Worm (Caenorhabditis elegans) whole organism, early embryonic: ENCODE data around the gene hlh-30.
A peak's percentile ranks its signal among the peaks of the same experiment; 100 is the strongest.

Experiments used
- B0310.2 ChIP-seq: sonication (generic microtip); optimal IDR thresholded peaks from 2 replicates; lab custom pipeline; 2016; ENCODE audit warnings: mild to moderate bottlenecking, missing genetic modification characterization, missing compliant biosample characterization
- F13C5.2 ChIP-seq: sonication (generic microtip); optimal IDR thresholded peaks from 2 replicates; lab custom pipeline; 2017; ENCODE audit warnings: mild to moderate bottlenecking, missing genetic modification characterization, inconsistent platforms, missing compliant biosample characterization
- aly-1 ChIP-seq: sonication (generic microtip); optimal IDR thresholded peaks from 2 replicates; lab custom pipeline; 2016; ENCODE audit warnings: missing genetic modification characterization, missing compliant biosample characterization
- ama-1 ChIP-seq: fragments of 150-350 bp; optimal IDR thresholded peaks from 2 replicates; lab custom pipeline; 2014
- ceh-13 ChIP-seq: fragments of 200-800 bp; sonication (Bioruptor generic); optimal IDR thresholded peaks from 2 replicates; lab custom pipeline; 2018; ENCODE audit warnings: mild to moderate bottlenecking, missing genetic modification characterization, missing compliant biosample characterization
- ceh-36 ChIP-seq: sonication (generic microtip); optimal IDR thresholded peaks from 2 replicates; lab custom pipeline; 2016; ENCODE audit warnings: missing genetic modification characterization, inconsistent platforms, missing compliant biosample characterization
- ets-7 ChIP-seq: sonication (generic microtip); optimal IDR thresholded peaks from 2 replicates; lab custom pipeline; 2016; ENCODE audit warnings: missing genotype, missing genetic modification characterization, missing compliant biosample characterization
- flt-1 ChIP-seq: fragments of 200-800 bp; sonication (Bioruptor generic); IDR thresholded peaks from 2 replicates; pipeline ENCODE4 v1.3.6; 2022; ENCODE audit warnings: missing genetic modification characterization, missing compliant biosample characterization
- hmbx-1 ChIP-seq: sonication (generic microtip); optimal IDR thresholded peaks from 2 replicates; lab custom pipeline; 2016; ENCODE audit warnings: mild to moderate bottlenecking, missing genetic modification characterization, missing compliant biosample characterization
- hmg-4 ChIP-seq: fragments of 200-800 bp; sonication (Bioruptor generic); optimal IDR thresholded peaks from 2 replicates; lab custom pipeline; 2018; ENCODE audit warnings: mild to moderate bottlenecking, missing genetic modification characterization, missing compliant biosample characterization
- hnd-1 ChIP-seq: sonication (generic microtip); optimal IDR thresholded peaks from 2 replicates; lab custom pipeline; 2016; ENCODE audit warnings: missing genetic modification characterization, missing compliant biosample characterization
- pes-1 ChIP-seq: fragments of 200-800 bp; sonication (Bioruptor generic); IDR thresholded peaks from 2 replicates; pipeline ENCODE4 v1.3.6; 2022; ENCODE audit warnings: missing genetic modification reagents, missing genetic modification characterization, missing compliant biosample characterization
- scrt-1 ChIP-seq: fragments of 200-800 bp; sonication (Bioruptor generic); IDR thresholded peaks from 2 replicates; pipeline ENCODE4 v1.3.6; 2022; ENCODE audit warnings: missing genetic modification characterization, missing compliant biosample characterization
- sea-1 ChIP-seq: fragments of 200-800 bp; sonication (Bioruptor generic); conservative IDR thresholded peaks from 2 replicates; pipeline ENCODE4 v1.3.6; 2022; ENCODE audit warnings: missing genetic modification characterization, missing compliant biosample characterization
- tbx-11 ChIP-seq: fragments of 200-800 bp; sonication (Bioruptor generic); IDR thresholded peaks from 2 replicates; pipeline ENCODE4 v1.3.6; 2022; ENCODE audit warnings: missing genetic modification characterization, missing compliant biosample characterization
- tbx-37 ChIP-seq: fragments of 200-800 bp; sonication (Bioruptor generic); conservative IDR thresholded peaks from 2 replicates; pipeline ENCODE4 v1.3.6; 2022; ENCODE audit warnings: missing genetic modification reagents, missing genetic modification characterization, missing compliant biosample characterization
- tra-4 ChIP-seq: sonication (generic microtip); optimal IDR thresholded peaks from 2 replicates; lab custom pipeline; 2017; ENCODE audit warnings: missing genetic modification characterization, missing compliant biosample characterization

hlh-30 gene

ce11 chrIV:4074610-4075009 lies 39.9 kb upstream of the hlh-30 start, which contains the start of gene W03D2.9:
W03D2.9 (minus strand) TSS chrIV:4074710.
- TF ChIP-seq sea-1 (GFP tag; lab: Robert Waterston, UW) (no peak), ceh-36 (no peak), hmbx-1 (no peak), flt-1 (GFP tag; lab: Robert Waterston, UW) (no peak)

ce11 chrIV:4072027-4072426 lies 37.3 kb upstream of the hlh-30 start, which contains the start of gene pqn-75:
pqn-75 (plus strand) TSS chrIV:4072327.
- TF ChIP-seq ceh-36 (no peak), hnd-1 (tag; lab: Kevin White, UChicago) (no peak), flt-1 (GFP tag; lab: Robert Waterston, UW) (no peak), hmg-4 (GFP tag; lab: Kevin White, UChicago) (no peak), tra-4 (tag; lab: Kevin White, UChicago) (no peak)

- no peak for TF ChIP-seq aly-1
- peak; percentile 63; the same call in 1 of the 2 replicates for TF ChIP-seq scrt-1 (GFP tag; lab: Robert Waterston, UW)
- TF ChIP-seq tbx-11 (GFP tag; lab: Robert Waterston, UW): no peak
- TF ChIP-seq ceh-13: no peak
- no peak; the same call in 1 of the 2 replicates for TF ChIP-seq pes-1
- 0 out of 2 replicates have a peak, but pooled peaks have one; percentile 10 for TF ChIP-seq sea-1 (GFP tag; lab: Robert Waterston, UW)
- no peak for TF ChIP-seq F13C5.2
- no peak for TF ChIP-seq tra-4 (tag; lab: Kevin White, UChicago)
- TF ChIP-seq tbx-37 (GFP tag; lab: Robert Waterston, UW): no peak
Observed at ce11 chrIV:4070810-4071209, 36.1 kb upstream of the hlh-30 start.

ce11 chrIV:4068480-4068879 lies 33.7 kb upstream of the hlh-30 start, which contains the start of gene fbxb-55:
fbxb-55 (plus strand) TSS chrIV:4068780.
- TF ChIP-seq ceh-13 (no peak), hmbx-1 (no peak), aly-1 (no peak), hmg-4 (GFP tag; lab: Kevin White, UChicago) (no peak), scrt-1 (GFP tag; lab: Robert Waterston, UW) (no peak), tbx-11 (GFP tag; lab: Robert Waterston, UW) (no peak), ama-1 (lab: Kevin White, UChicago) (no peak)

ce11 chrIV:4067336-4067735 lies 32.6 kb upstream of the hlh-30 start:
- no peak for TF ChIP-seq aly-1
- TF ChIP-seq B0310.2 (tag; lab: Kevin White, UChicago): no peak
- no peak for TF ChIP-seq flt-1 (GFP tag; lab: Robert Waterston, UW)
- TF ChIP-seq ama-1 (lab: Kevin White, UChicago): no peak
- no peak for TF ChIP-seq ceh-36
- no peak for TF ChIP-seq scrt-1 (GFP tag; lab: Robert Waterston, UW)
- no peak for TF ChIP-seq hnd-1 (tag; lab: Kevin White, UChicago)
- TF ChIP-seq sea-1 (GFP tag; lab: Robert Waterston, UW): no peak
- TF ChIP-seq ets-7 (tag; lab: Kevin White, UChicago): no peak
- TF ChIP-seq tbx-11 (GFP tag; lab: Robert Waterston, UW): no peak
- TF ChIP-seq hmg-4 (GFP tag; lab: Kevin White, UChicago): no peak
- TF ChIP-seq ceh-13: no peak
- no peak for TF ChIP-seq F13C5.2
- TF ChIP-seq pes-1: no peak

- no peak for TF ChIP-seq sea-1 (GFP tag; lab: Robert Waterston, UW)
- no peak for TF ChIP-seq hmg-4 (GFP tag; lab: Kevin White, UChicago)
- no peak for TF ChIP-seq aly-1
Observed at ce11 chrIV:4063573-4063972, 28.8 kb upstream of the hlh-30 start, which contains the start of gene ilys-6. ilys-6 (minus strand) TSS chrIV:4063673.

ce11 chrIV:4055297-4055696 lies 20.5 kb upstream of the hlh-30 start:
- no peak for TF ChIP-seq hnd-1 (tag; lab: Kevin White, UChicago)
- TF ChIP-seq scrt-1 (GFP tag; lab: Robert Waterston, UW): no peak
- no peak for TF ChIP-seq F13C5.2
- no peak for TF ChIP-seq aly-1
- no peak for TF ChIP-seq ama-1 (lab: Kevin White, UChicago)
- TF ChIP-seq ceh-36: no peak
- TF ChIP-seq hmbx-1: no peak
- no peak for TF ChIP-seq ets-7 (tag; lab: Kevin White, UChicago)
- TF ChIP-seq flt-1 (GFP tag; lab: Robert Waterston, UW): no peak
- TF ChIP-seq B0310.2 (tag; lab: Kevin White, UChicago): no peak
- no peak for TF ChIP-seq tbx-37 (GFP tag; lab: Robert Waterston, UW)
- no peak for TF ChIP-seq tbx-11 (GFP tag; lab: Robert Waterston, UW)
- no peak for TF ChIP-seq hmg-4 (GFP tag; lab: Kevin White, UChicago)
- no peak for TF ChIP-seq sea-1 (GFP tag; lab: Robert Waterston, UW)
- TF ChIP-seq pes-1: no peak
- TF ChIP-seq tra-4 (tag; lab: Kevin White, UChicago): no peak
- TF ChIP-seq ceh-13: no peak

- TF ChIP-seq sea-1 (GFP tag; lab: Robert Waterston, UW): no peak
- no peak for TF ChIP-seq scrt-1 (GFP tag; lab: Robert Waterston, UW)
- TF ChIP-seq F13C5.2: no peak
- no peak for TF ChIP-seq B0310.2 (tag; lab: Kevin White, UChicago)
- no peak for TF ChIP-seq hmg-4 (GFP tag; lab: Kevin White, UChicago)
- TF ChIP-seq hnd-1 (tag; lab: Kevin White, UChicago): no peak
- TF ChIP-seq pes-1: no peak
- TF ChIP-seq tra-4 (tag; lab: Kevin White, UChicago): no peak
- TF ChIP-seq aly-1: no peak
- no peak for TF ChIP-seq ceh-13
- TF ChIP-seq tbx-37 (GFP tag; lab: Robert Waterston, UW): no peak
- no peak for TF ChIP-seq ama-1 (lab: Kevin White, UChicago)
- TF ChIP-seq ceh-36: no peak
- no peak for TF ChIP-seq tbx-11 (GFP tag; lab: Robert Waterston, UW)
- TF ChIP-seq ets-7 (tag; lab: Kevin White, UChicago): no peak
- TF ChIP-seq flt-1 (GFP tag; lab: Robert Waterston, UW): no peak
- TF ChIP-seq hmbx-1: no peak
Observed at ce11 chrIV:4053405-4053804, 18.7 kb upstream of the hlh-30 start.
